Fruit fly (Drosophila melanogaster) whole organism, pupa: ENCODE measurements around the gene RpL28.

Source experiments
- CG10348 ChIP-seq: fragments of 200-800 bp; sonication (Bioruptor generic); IDR thresholded peaks from 2 replicates; pipeline ENCODE4 v1.3.6; 2022; ENCODE audit warnings: missing biosample characterization, missing genetic modification characterization
- CG12605 ChIP-seq: fragments of 200-800 bp; sonication (Bioruptor generic); IDR thresholded peaks from 2 replicates; pipeline ENCODE4 v1.3.6; 2022; ENCODE audit warnings: missing biosample characterization, missing genetic modification characterization
- CG13204 ChIP-seq: fragments of 200-800 bp; sonication (Bioruptor generic); optimal IDR thresholded peaks from 2 replicates; lab custom pipeline; 2018; ENCODE audit warnings: missing biosample characterization, mild to moderate bottlenecking, missing genetic modification characterization, moderate library complexity
- CG14655 ChIP-seq: fragments of 200-800 bp; sonication (Bioruptor generic); optimal IDR thresholded peaks from 3 replicates; lab custom pipeline; 2017; ENCODE audit warnings: mild to moderate bottlenecking, missing biosample characterization, missing genetic modification reagents, missing genetic modification characterization
- CG15710 ChIP-seq: fragments of 200-800 bp; sonication (Bioruptor generic); optimal IDR thresholded peaks from 2 replicates; lab custom pipeline; 2018; ENCODE audit warnings: missing biosample characterization, mild to moderate bottlenecking, missing genetic modification characterization, moderate library complexity
- CG17806 ChIP-seq: fragments of 200-800 bp; sonication (Bioruptor generic); optimal IDR thresholded peaks from 2 replicates; lab custom pipeline; 2018; ENCODE audit warnings: missing biosample characterization, mild to moderate bottlenecking, missing genetic modification characterization, moderate library complexity
- CG32121 ChIP-seq: fragments of 200-800 bp; sonication (Bioruptor generic); IDR thresholded peaks from 2 replicates; pipeline ENCODE4 v1.3.6; 2022; ENCODE audit warnings: missing biosample characterization, missing genetic modification characterization
- CG34367 ChIP-seq: fragments of 200-800 bp; sonication (Bioruptor generic); optimal IDR thresholded peaks from 2 replicates; lab custom pipeline; 2018; ENCODE audit warnings: missing biosample characterization, mild to moderate bottlenecking, missing genetic modification characterization
- CG4496 ChIP-seq: fragments of 200-800 bp; sonication (Bioruptor generic); IDR thresholded peaks from 3 replicates; pipeline ENCODE4 v1.3.6; 2022; ENCODE audit warnings: missing biosample characterization, missing genetic modification characterization
- CG8159 ChIP-seq: fragments of 200-800 bp; sonication (Bioruptor generic); optimal IDR thresholded peaks from 3 replicates; lab custom pipeline; 2018; ENCODE audit warnings: missing biosample characterization, mild to moderate bottlenecking, missing genetic modification characterization, moderate library complexity
- CG8301 ChIP-seq: fragments of 200-800 bp; sonication (Bioruptor generic); optimal IDR thresholded peaks from 2 replicates; lab custom pipeline; 2018; ENCODE audit warnings: missing biosample characterization, mild to moderate bottlenecking, missing genetic modification characterization
- CG9948 ChIP-seq: fragments of 200-800 bp; sonication (Bioruptor generic); optimal IDR thresholded peaks from 2 replicates; lab custom pipeline; 2018; ENCODE audit warnings: missing biosample characterization, mild to moderate bottlenecking, missing genetic modification characterization, moderate library complexity
- D1 ChIP-seq: fragments of 200-800 bp; sonication (Bioruptor generic); optimal IDR thresholded peaks from 2 replicates; lab custom pipeline; 2018; ENCODE audit warnings: missing biosample characterization, mild to moderate bottlenecking, missing genetic modification characterization, moderate library complexity
- EcR ChIP-seq: fragments of 200-800 bp; sonication (Bioruptor generic); optimal IDR thresholded peaks from 3 replicates; lab custom pipeline; 2019; ENCODE audit warnings: missing biosample characterization, missing genetic modification characterization, mild to moderate bottlenecking, moderate library complexity, missing genetic modification reagents
- Ets98B ChIP-seq: fragments of 200-800 bp; sonication (Bioruptor generic); IDR thresholded peaks from 2 replicates; pipeline ENCODE4 v1.3.6; 2022; ENCODE audit warnings: missing biosample characterization, missing genetic modification characterization
- Pif1A ChIP-seq: fragments of 200-800 bp; sonication (Bioruptor generic); optimal IDR thresholded peaks from 3 replicates; lab custom pipeline; 2016; ENCODE audit warnings: missing biosample characterization, missing genetic modification characterization
- Pif1B ChIP-seq: fragments of 200-800 bp; sonication (Bioruptor generic); optimal IDR thresholded peaks from 3 replicates; lab custom pipeline; 2016; ENCODE audit warnings: missing biosample characterization, missing genetic modification characterization
- Snoo ChIP-seq: fragments of 200-800 bp; sonication (Bioruptor generic); optimal IDR thresholded peaks from 3 replicates; lab custom pipeline; 2017; ENCODE audit warnings: missing biosample characterization, mild to moderate bottlenecking, missing genetic modification characterization, inconsistent platforms
- fd96Ca ChIP-seq: fragments of 200-800 bp; sonication (Bioruptor generic); IDR thresholded peaks from 3 replicates; pipeline ENCODE4 v1.3.6; 2022; ENCODE audit warnings: missing biosample characterization, missing genetic modification characterization
- gl ChIP-seq: fragments of 200-800 bp; sonication (Bioruptor generic); optimal IDR thresholded peaks from 2 replicates; lab custom pipeline; 2018; ENCODE audit warnings: missing biosample characterization, mild to moderate bottlenecking, missing genetic modification characterization
- rn ChIP-seq: fragments of 200-800 bp; sonication (Bioruptor generic); IDR thresholded peaks from 2 replicates; pipeline ENCODE4 v1.3.6; 2022; ENCODE audit warnings: missing biosample characterization, missing genetic modification characterization

The RpL28 gene

DNA sequence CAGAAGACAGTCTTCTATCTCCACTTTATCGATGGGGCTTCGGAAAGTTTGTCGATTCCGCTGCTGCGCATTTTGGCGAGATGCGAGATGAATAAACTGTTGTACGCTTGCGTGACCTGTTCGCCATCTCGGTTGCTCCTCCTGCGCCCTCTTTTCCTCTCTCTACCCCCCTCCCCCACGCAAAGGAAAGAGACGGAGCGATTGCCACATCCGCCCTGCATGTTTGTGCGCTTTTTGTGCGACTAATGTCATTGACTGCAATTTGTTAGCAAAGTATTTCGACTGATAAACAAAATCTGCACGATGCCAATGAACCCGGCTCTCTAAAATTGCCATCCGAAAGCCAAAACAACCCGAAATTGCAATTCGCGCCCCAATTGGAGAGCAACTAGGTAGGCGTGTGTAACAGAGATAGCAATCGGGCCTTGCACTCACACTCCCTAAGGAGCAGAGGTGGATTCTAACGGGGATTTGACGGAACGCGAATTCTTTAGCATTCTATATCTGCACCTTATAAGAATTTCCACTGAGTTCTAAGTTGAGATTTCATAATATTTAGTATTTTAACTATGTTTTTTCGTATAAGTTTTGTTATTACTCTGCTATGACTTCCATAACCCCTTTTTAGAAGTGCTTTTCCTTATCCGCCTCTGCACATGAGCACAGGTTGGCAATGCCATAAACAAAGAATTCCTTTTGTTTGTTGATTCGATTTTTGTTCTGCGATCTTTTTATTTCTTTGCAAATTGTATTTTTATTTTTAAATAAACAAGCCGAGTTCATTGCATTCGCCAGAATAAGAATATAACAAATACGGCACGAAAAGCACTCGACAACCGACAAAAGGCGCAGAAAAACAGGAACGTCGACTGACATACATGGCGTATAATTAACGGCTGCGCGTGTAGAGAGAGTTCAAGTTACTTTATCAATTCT lies 24.6 kb upstream of the RpL28 start, which contains the start of gene CG43389:
Gene CG43389 (plus strand): TSS at position 886 of the 936 bp plus-strand sequence.
- TF ChIP-seq fd96Ca (GFP tag; lab: Robert Waterston, UW): peak; percentile 83; the same call in 2 of the 3 replicates
- TF ChIP-seq CG10348: peak; percentile 64
- peak; percentile 90 for TF ChIP-seq gl (tag; lab: Kevin White, UChicago)
- TF ChIP-seq Ets98B: peak; percentile 81
- peak; percentile 85 for TF ChIP-seq CG9948 (tag; lab: Kevin White, UChicago)
- TF ChIP-seq CG14655 (GFP tag; lab: Kevin White, UChicago): peak; percentile 76
- TF ChIP-seq CG17806 (tag; lab: Kevin White, UChicago): peak; percentile 88
- TF ChIP-seq rn (GFP tag; lab: Robert Waterston, UW): peak; percentile 53
- TF ChIP-seq EcR (GFP tag; lab: Kevin White, UChicago): peak; percentile 86
- peak; percentile 82 for TF ChIP-seq Pif1A (GFP tag; lab: Kevin White, UChicago)
- peak; percentile 43 for TF ChIP-seq D1 (tag; lab: Kevin White, UChicago)
- TF ChIP-seq CG15710 (tag; lab: Kevin White, UChicago): peak; percentile 96
- TF ChIP-seq Snoo (tag; lab: Kevin White, UChicago): peak; percentile 97
- TF ChIP-seq CG32121 (GFP tag; lab: Robert Waterston, UW): peak; percentile 74; the same call in 1 of the 2 replicates
- TF ChIP-seq CG4496 (GFP tag; lab: Robert Waterston, UW): peak; percentile 77
- peak; percentile 27; the same call in 1 of the 2 replicates for TF ChIP-seq CG12605
- peak; percentile 92 for TF ChIP-seq CG8159 (tag; lab: Kevin White, UChicago)
- peak; percentile 56 for TF ChIP-seq CG8301 (tag; lab: Kevin White, UChicago)
- peak; percentile 76 for TF ChIP-seq Pif1B
- peak; percentile 82 for TF ChIP-seq CG13204 (GFP tag; lab: Kevin White, UChicago)
- TF ChIP-seq CG34367 (tag; lab: Kevin White, UChicago): peak; percentile 92

DNA sequence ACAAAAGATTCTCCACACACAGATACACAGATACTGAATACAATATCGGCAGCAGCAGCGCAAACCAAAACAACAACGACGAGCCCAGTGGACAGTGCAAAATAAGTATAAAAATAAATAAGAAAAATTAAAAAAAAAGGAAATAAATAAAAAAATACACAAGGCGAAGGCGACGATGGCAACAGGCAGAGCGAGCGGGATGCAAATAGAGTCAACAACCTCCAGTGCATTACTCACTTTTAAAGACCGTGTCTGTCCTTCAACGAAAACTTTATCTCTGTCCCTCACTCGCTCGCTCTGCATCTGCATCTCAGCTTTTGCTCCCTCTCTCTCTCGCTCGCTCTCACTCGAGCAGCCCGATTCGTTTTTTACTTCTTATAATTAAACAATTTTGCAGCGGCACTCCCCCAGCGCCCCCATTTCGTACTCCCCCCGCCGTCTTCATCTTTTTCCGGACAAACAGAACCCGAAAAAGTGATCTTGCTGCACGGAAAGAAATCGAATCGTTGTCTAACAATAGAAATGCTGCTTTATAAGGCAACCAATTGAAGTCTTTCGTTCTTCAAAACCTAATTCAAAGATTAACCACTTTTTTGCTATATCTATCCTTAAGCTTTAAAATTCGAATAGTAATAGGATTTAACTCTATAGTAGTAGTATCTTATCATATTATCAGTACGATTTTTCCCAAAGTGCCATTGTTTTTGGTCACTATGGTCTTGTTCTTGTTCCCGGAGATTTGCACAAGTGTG lies 23.8 kb upstream of the RpL28 start:
- peak; percentile 99 for TF ChIP-seq Pif1B
- peak; percentile 96 for TF ChIP-seq fd96Ca (GFP tag; lab: Robert Waterston, UW)
- TF ChIP-seq CG4496 (GFP tag; lab: Robert Waterston, UW): peak; percentile 97
- TF ChIP-seq CG10348: 0 out of 2 replicates have a peak, but pooled peaks have one; percentile 27
- peak; percentile 96 for TF ChIP-seq CG9948 (tag; lab: Kevin White, UChicago)
- peak; percentile 98 for TF ChIP-seq CG17806 (tag; lab: Kevin White, UChicago)
- peak; percentile 96 for TF ChIP-seq CG14655 (GFP tag; lab: Kevin White, UChicago)
- TF ChIP-seq CG32121 (GFP tag; lab: Robert Waterston, UW): peak; percentile 92
- peak; percentile 94 for TF ChIP-seq Ets98B
- TF ChIP-seq CG15710 (tag; lab: Kevin White, UChicago): peak; percentile 99
- peak; percentile 100 for TF ChIP-seq EcR (GFP tag; lab: Kevin White, UChicago)
- TF ChIP-seq rn (GFP tag; lab: Robert Waterston, UW): peak; percentile 91
- TF ChIP-seq CG12605: peak; percentile 99
- TF ChIP-seq Pif1A (GFP tag; lab: Kevin White, UChicago): peak; percentile 99
- TF ChIP-seq Snoo (tag; lab: Kevin White, UChicago): peak; percentile 99
- TF ChIP-seq gl (tag; lab: Kevin White, UChicago): peak; percentile 100
- TF ChIP-seq CG13204 (GFP tag; lab: Kevin White, UChicago): peak; percentile 99
- TF ChIP-seq D1 (tag; lab: Kevin White, UChicago): peak; percentile 97
- peak; percentile 87 for TF ChIP-seq CG8301 (tag; lab: Kevin White, UChicago)
- peak; percentile 99 for TF ChIP-seq CG8159 (tag; lab: Kevin White, UChicago)
- peak; percentile 98 for TF ChIP-seq CG34367 (tag; lab: Kevin White, UChicago)
- TF ChIP-seq, all 21 proteins: peak for 21

dm6 chr3L:3245189-3245588 lies 22.4 kb upstream of the RpL28 start:
- TF ChIP-seq Pif1A (GFP tag; lab: Kevin White, UChicago) (peak; percentile 79), D1 (tag; lab: Kevin White, UChicago) (peak; percentile 81), CG14655 (GFP tag; lab: Kevin White, UChicago) (peak; percentile 72), CG13204 (GFP tag; lab: Kevin White, UChicago) (peak; percentile 85), CG32121 (GFP tag; lab: Robert Waterston, UW) (no peak), gl (tag; lab: Kevin White, UChicago) (peak; percentile 65), Ets98B (no peak), CG8159 (tag; lab: Kevin White, UChicago) (peak; percentile 100), CG4496 (GFP tag; lab: Robert Waterston, UW) (peak; percentile 57; the same call in 2 of the 3 replicates), Pif1B (peak; percentile 84), EcR (GFP tag; lab: Kevin White, UChicago) (no peak), Snoo (tag; lab: Kevin White, UChicago) (peak; percentile 90), fd96Ca (GFP tag; lab: Robert Waterston, UW) (no peak), CG8301 (tag; lab: Kevin White, UChicago) (peak; percentile 55), CG9948 (tag; lab: Kevin White, UChicago) (peak; percentile 82), CG12605 (peak; percentile 42; the same call in 1 of the 2 replicates), CG34367 (tag; lab: Kevin White, UChicago) (peak; percentile 92), CG10348 (no peak), CG17806 (tag; lab: Kevin White, UChicago) (peak; percentile 88), CG15710 (tag; lab: Kevin White, UChicago) (peak; percentile 95), rn (GFP tag; lab: Robert Waterston, UW) (no peak)
